Worm (Caenorhabditis elegans) whole organism, L3 larva: Measurements from ENCODE around the gene C50E3.7.

ENCODE experiments used
- R02D3.7 ChIP-seq: fragments of 150-350 bp; optimal IDR thresholded peaks from 2 replicates; lab custom pipeline; 2014; ENCODE audit warnings: missing biosample characterization, missing genetic modification characterization
- ZK546.5 ChIP-seq: sonication (generic microtip); optimal IDR thresholded peaks from 2 replicates; lab custom pipeline; 2017; ENCODE audit warnings: missing biosample characterization, missing genetic modification characterization
- ceh-28 ChIP-seq: fragments of 150-350 bp; optimal IDR thresholded peaks from 2 replicates; lab custom pipeline; 2014; ENCODE audit warnings: missing biosample characterization, missing genetic modification reagents, missing genetic modification characterization
- ceh-82 ChIP-seq: fragments of 150-350 bp; optimal IDR thresholded peaks from 2 replicates; lab custom pipeline; 2014; ENCODE audit warnings: missing biosample characterization, missing genetic modification characterization
- ceh-9 ChIP-seq: sonication (generic microtip); optimal IDR thresholded peaks from 2 replicates; lab custom pipeline; 2018; ENCODE audit warnings: missing biosample characterization, missing genetic modification characterization
- daf-12 ChIP-seq: fragments of 150-350 bp; optimal IDR thresholded peaks from 2 replicates; lab custom pipeline; 2014; ENCODE audit warnings: missing biosample characterization, missing genetic modification reagents, missing genetic modification characterization
- egl-27 ChIP-seq: sonication (generic microtip); optimal IDR thresholded peaks from 4 replicates; lab custom pipeline; 2017; ENCODE audit warnings: missing biosample characterization, missing genetic modification reagents, missing genetic modification characterization
- egl-5 ChIP-seq: fragments of 150-350 bp; optimal IDR thresholded peaks from 2 replicates; lab custom pipeline; 2017; ENCODE audit warnings: missing biosample characterization, missing genetic modification reagents, missing genetic modification characterization, inconsistent platforms
- elt-1 ChIP-seq: fragments of 150-350 bp; optimal IDR thresholded peaks from 2 replicates; lab custom pipeline; 2014; ENCODE audit warnings: missing biosample characterization, missing genetic modification characterization
- elt-2 ChIP-seq: sonication (generic microtip); optimal IDR thresholded peaks from 2 replicates; lab custom pipeline; 2016; ENCODE audit warnings: missing genetic modification reagents, mild to moderate bottlenecking, missing genetic modification characterization, missing compliant biosample characterization
- elt-3 ChIP-seq, 3 experiments: fragments of 150-350 bp in 1 of 3; sonication (generic microtip) in 2 of 3; optimal IDR thresholded peaks; 2 replicates in 2 of 3; 4 replicates in 1 of 3; lab custom pipeline; 2014 to 2017; ENCODE audit warnings: missing biosample characterization in 3 of 3, missing genetic modification characterization in 3 of 3
- eor-1 ChIP-seq, 2 experiments: fragments of 150-350 bp; optimal IDR thresholded peaks; 2 replicates each; lab custom pipeline; 2014 to 2018; ENCODE audit warnings: missing biosample characterization in 2 of 2, missing genetic modification characterization in 2 of 2
- fkh-10 ChIP-seq: sonication (generic microtip); optimal IDR thresholded peaks from 2 replicates; lab custom pipeline; 2017; ENCODE audit warnings: missing biosample characterization, missing genetic modification reagents, missing genetic modification characterization
- fkh-2 ChIP-seq: fragments of 150-350 bp; optimal IDR thresholded peaks from 2 replicates; lab custom pipeline; 2014; ENCODE audit warnings: missing biosample characterization, missing genetic modification reagents, missing genetic modification characterization
- fos-1 ChIP-seq: fragments of 150-350 bp; optimal IDR thresholded peaks from 2 replicates; lab custom pipeline; 2014; ENCODE audit warnings: missing biosample characterization, missing genetic modification characterization
- hmg-11 ChIP-seq: sonication (generic microtip); optimal IDR thresholded peaks from 2 replicates; lab custom pipeline; 2016; ENCODE audit warnings: missing genetic modification characterization, missing compliant biosample characterization
- jun-1 ChIP-seq: fragments of 150-350 bp; optimal IDR thresholded peaks from 2 replicates; lab custom pipeline; 2014; ENCODE audit warnings: missing biosample characterization, missing genetic modification reagents, missing genetic modification characterization
- lin-15B ChIP-seq: fragments of 150-350 bp; optimal IDR thresholded peaks from 2 replicates; lab custom pipeline; 2014; ENCODE audit warnings: missing biosample characterization, missing genetic modification characterization
- lin-39 ChIP-seq: fragments of 150-350 bp; optimal IDR thresholded peaks from 2 replicates; lab custom pipeline; 2018; ENCODE audit warnings: missing biosample characterization, missing genetic modification reagents, missing genetic modification characterization
- lsy-12 ChIP-seq: sonication (generic microtip); optimal IDR thresholded peaks from 2 replicates; lab custom pipeline; 2016; ENCODE audit warnings: mild to moderate bottlenecking, missing genetic modification characterization, missing compliant biosample characterization
- mdl-1 ChIP-seq: fragments of 150-350 bp; optimal IDR thresholded peaks from 2 replicates; lab custom pipeline; 2014; ENCODE audit warnings: missing biosample characterization, missing genetic modification characterization
- mml-1 ChIP-seq: fragments of 150-350 bp; sonication (generic microtip); optimal IDR thresholded peaks from 3 replicates; lab custom pipeline; 2014; ENCODE audit warnings: missing biosample characterization, missing genetic modification characterization
- nfya-1 ChIP-seq: sonication (generic microtip); optimal IDR thresholded peaks from 2 replicates; lab custom pipeline; 2017; ENCODE audit warnings: missing genetic modification characterization, mild to moderate bottlenecking, missing compliant biosample characterization, antibody characterized with exemption, moderate library complexity; ENCODE audit not compliant: insufficient read depth
- nhr-12 ChIP-seq: fragments of 150-350 bp; optimal IDR thresholded peaks from 2 replicates; lab custom pipeline; 2014; ENCODE audit warnings: missing biosample characterization, missing genetic modification characterization
- nhr-23 ChIP-seq: fragments of 150-350 bp; optimal IDR thresholded peaks from 2 replicates; lab custom pipeline; 2014; ENCODE audit warnings: missing biosample characterization, missing genetic modification reagents, missing genetic modification characterization
- nhr-237 ChIP-seq: fragments of 150-350 bp; optimal IDR thresholded peaks from 2 replicates; lab custom pipeline; 2014; ENCODE audit warnings: missing biosample characterization, missing genetic modification characterization
- nhr-25 ChIP-seq: sonication (generic microtip); optimal IDR thresholded peaks from 2 replicates; lab custom pipeline; 2017; ENCODE audit warnings: missing biosample characterization, missing genetic modification characterization
- nhr-43 ChIP-seq: sonication (generic microtip); optimal IDR thresholded peaks from 2 replicates; lab custom pipeline; 2016; ENCODE audit warnings: mild to moderate bottlenecking, missing genetic modification characterization, missing compliant biosample characterization; ENCODE audit not compliant: poor library complexity, severe bottlenecking
- nhr-67 ChIP-seq: fragments of 150-350 bp; optimal IDR thresholded peaks from 2 replicates; lab custom pipeline; 2014; ENCODE audit warnings: missing biosample characterization, missing genetic modification characterization
- nhr-76 ChIP-seq: fragments of 150-350 bp; sonication (generic microtip); optimal IDR thresholded peaks from 5 replicates; lab custom pipeline; 2014; ENCODE audit warnings: missing biosample characterization, missing genetic modification characterization
- nhr-77 ChIP-seq: fragments of 150-350 bp; optimal IDR thresholded peaks from 2 replicates; lab custom pipeline; 2014; ENCODE audit warnings: missing biosample characterization, missing genetic modification characterization
- pha-4 ChIP-seq: fragments of 150-350 bp; optimal IDR thresholded peaks from 2 replicates; lab custom pipeline; 2014; ENCODE audit warnings: missing biosample characterization, missing genetic modification reagents, missing genetic modification characterization
- pqm-1 ChIP-seq: fragments of 150-350 bp; optimal IDR thresholded peaks from 2 replicates; lab custom pipeline; 2017; ENCODE audit warnings: missing biosample characterization, missing genetic modification characterization, inconsistent platforms
- skn-1 ChIP-seq: fragments of 150-350 bp; optimal IDR thresholded peaks from 2 replicates; lab custom pipeline; 2014; ENCODE audit warnings: missing biosample characterization, missing genetic modification characterization
- snpc-4 ChIP-seq: fragments of 150-350 bp; optimal IDR thresholded peaks from 2 replicates; lab custom pipeline; 2014; ENCODE audit warnings: missing biosample characterization, missing genetic modification characterization
- tbx-2 ChIP-seq: sonication (generic microtip); optimal IDR thresholded peaks from 2 replicates; lab custom pipeline; 2016; ENCODE audit warnings: mild to moderate bottlenecking, missing genetic modification characterization, missing compliant biosample characterization
- unc-39 ChIP-seq: sonication (generic microtip); optimal IDR thresholded peaks from 4 replicates; lab custom pipeline; 2017; ENCODE audit warnings: missing biosample characterization, missing genetic modification characterization
- unc-62 ChIP-seq: fragments of 150-350 bp; sonication (generic microtip); optimal IDR thresholded peaks from 4 replicates; lab custom pipeline; 2014; ENCODE audit warnings: missing biosample characterization, missing genetic modification reagents, missing genetic modification characterization
- zag-1 ChIP-seq: fragments of 150-350 bp; optimal IDR thresholded peaks from 2 replicates; lab custom pipeline; 2014; ENCODE audit warnings: missing biosample characterization, missing genetic modification characterization
- ztf-11 ChIP-seq: fragments of 150-350 bp; optimal IDR thresholded peaks from 2 replicates; lab custom pipeline; 2014; ENCODE audit warnings: missing biosample characterization, missing genetic modification characterization
- ztf-4 ChIP-seq: fragments of 150-350 bp; optimal IDR thresholded peaks from 2 replicates; lab custom pipeline; 2014; ENCODE audit warnings: missing biosample characterization, missing genetic modification characterization

C50E3.7 gene

ce11 chrV:7587637-7588036, 10.5 kb downstream of the C50E3.7 start, which contains the start of the genes F19F10.11 and C50E3.5 (continued):
- TF ChIP-seq eor-1 (tag; optimal IDR thresholded peaks at IDR 0.05; lab: Kevin White, UChicago): no peak
- TF ChIP-seq egl-27 (tag; lab: Kevin White, UChicago): no peak
- TF ChIP-seq nhr-12 (tag; lab: Kevin White, UChicago): no peak
- peak; percentile 43 for TF ChIP-seq nhr-23 (tag; lab: Kevin White, UChicago)

- TF ChIP-seq egl-5 (tag; lab: Kevin White, UChicago) (peak; percentile 18), fkh-2 (tag; lab: Kevin White, UChicago) (no peak), nhr-43 (tag; lab: Kevin White, UChicago) (no peak), elt-1 (tag; lab: Kevin White, UChicago) (no peak), ceh-82 (tag; lab: Kevin White, UChicago) (no peak), snpc-4 (tag; lab: Kevin White, UChicago) (peak; percentile 45), nhr-23 (tag; lab: Kevin White, UChicago) (peak; percentile 61), tbx-2 (no peak), R02D3.7 (tag; lab: Kevin White, UChicago) (peak; percentile 31), ztf-11 (no peak), pha-4 (tag; lab: Kevin White, UChicago) (peak; percentile 69), nfya-1 (tag; lab: Kevin White, UChicago) (peak; percentile 61), hmg-11 (tag; lab: Kevin White, UChicago) (peak; percentile 46), ceh-28 (tag; lab: Kevin White, UChicago) (peak; percentile 85), pqm-1 (peak; percentile 23), nhr-25 (tag; lab: Kevin White, UChicago) (peak; percentile 32), nhr-76 (tag; lab: Kevin White, UChicago) (no peak), elt-2 (tag; lab: Kevin White, UChicago) (no peak), lin-15B (tag; lab: Kevin White, UChicago) (peak; percentile 73), skn-1 (no peak), egl-27 (tag; lab: Kevin White, UChicago) (no peak), fos-1 (tag; lab: Kevin White, UChicago) (no peak)
- TF ChIP-seq, all 47 proteins: peak for 11
Observed at ce11 chrV:7580378-7580777, 17.8 kb downstream of the C50E3.7 start, which contains the start of gene ets-6. Gene ets-6 (minus strand): TSS chrV:7580546.

ce11 chrV:7575563-7575962, 22.6 kb downstream of the C50E3.7 start, which contains the start of the genes snu-66 and ints-9:
Gene snu-66 (minus strand): TSS chrV:7575670.
Gene ints-9 (plus strand): TSS chrV:7575802.
- TF ChIP-seq jun-1 (tag; lab: Kevin White, UChicago): peak; percentile 14
- TF ChIP-seq nhr-23 (tag; lab: Kevin White, UChicago): peak; percentile 76
- TF ChIP-seq lin-39: no peak
- TF ChIP-seq zag-1: no peak
- TF ChIP-seq elt-1 (tag; lab: Kevin White, UChicago): no peak
- no peak for TF ChIP-seq fos-1 (tag; lab: Kevin White, UChicago)
- no peak for TF ChIP-seq ceh-28 (tag; lab: Kevin White, UChicago)
- TF ChIP-seq nhr-25 (tag; lab: Kevin White, UChicago): peak; percentile 38
- no peak for TF ChIP-seq lsy-12 (tag; lab: Kevin White, UChicago)
- peak; percentile 7 for TF ChIP-seq elt-2 (tag; lab: Kevin White, UChicago)
- peak; percentile 18 for TF ChIP-seq hmg-11 (tag; lab: Kevin White, UChicago)
- peak; percentile 7 for TF ChIP-seq tbx-2
- TF ChIP-seq eor-1 (tag; optimal IDR thresholded peaks at IDR 0.05; lab: Kevin White, UChicago): no peak
- TF ChIP-seq unc-39: no peak
- no peak for TF ChIP-seq ceh-9 (tag; lab: Kevin White, UChicago)
- TF ChIP-seq nhr-77 (tag; lab: Kevin White, UChicago): no peak
- peak; percentile 67 for TF ChIP-seq pha-4 (tag; lab: Kevin White, UChicago)
- TF ChIP-seq fkh-2 (tag; lab: Kevin White, UChicago): no peak
- peak; percentile 77 for TF ChIP-seq lin-15B (tag; lab: Kevin White, UChicago)
- TF ChIP-seq snpc-4 (tag; lab: Kevin White, UChicago): peak; percentile 83
- peak; percentile 11 for TF ChIP-seq R02D3.7 (tag; lab: Kevin White, UChicago)
- no peak for TF ChIP-seq unc-62 (GFP tag; lab: Kevin White, UChicago)
- TF ChIP-seq fkh-10 (GFP tag; lab: Kevin White, UChicago): no peak
- no peak for TF ChIP-seq nhr-67

ce11 chrV:7570955-7571354, 27.2 kb downstream of the C50E3.7 start, which contains the start of gene F19F10.14:
Gene F19F10.14 (minus strand): TSS chrV:7571055.
- TF ChIP-seq ztf-4 (tag; lab: Kevin White, UChicago) (no peak), lin-39 (no peak), nhr-237 (no peak), tbx-2 (no peak), ztf-11 (no peak), ceh-28 (tag; lab: Kevin White, UChicago) (no peak), daf-12 (tag; lab: Kevin White, UChicago) (no peak), pha-4 (tag; lab: Kevin White, UChicago) (no peak), ZK546.5 (tag; lab: Kevin White, UChicago) (no peak), elt-3 (tag; optimal IDR thresholded peaks at IDR 0.05; lab: Kevin White, UChicago) (no peak), nhr-23 (tag; lab: Kevin White, UChicago) (no peak), ceh-82 (tag; lab: Kevin White, UChicago) (no peak), nhr-76 (tag; lab: Kevin White, UChicago) (no peak), mml-1 (tag; lab: Kevin White, UChicago) (no peak), nhr-25 (tag; lab: Kevin White, UChicago) (no peak), R02D3.7 (tag; lab: Kevin White, UChicago) (no peak), egl-27 (tag; lab: Kevin White, UChicago) (no peak), nhr-77 (tag; lab: Kevin White, UChicago) (no peak), jun-1 (tag; lab: Kevin White, UChicago) (no peak), mdl-1 (tag; lab: Kevin White, UChicago) (no peak)
- TF ChIP-seq, all 47 proteins: peak for 0
